Fruit fly (Drosophila melanogaster): ENCODE measurements around the gene CG7083.

dm6 chr3L:8303912-8304311 is 36.7 kb upstream of the CG7083 start, which contains the start of the genes CG7194 and Sbp2:
- TF ChIP-seq kay (GFP tag; ENCODE audit: borderline replicate concordance) (no peak), cnc (optimal IDR thresholded peaks at IDR 0.05) (no peak), CG11617 (GFP tag; optimal IDR thresholded peaks at IDR 0.05) (peak; percentile 9), cic (GFP tag; optimal IDR thresholded peaks at IDR 0.05) (no peak), CG12768 (GFP tag; optimal IDR thresholded peaks at IDR 0.05) (peak; percentile 18), CG14711 (tag; optimal IDR thresholded peaks at IDR 0.05) (no peak), Clk (GFP tag; optimal IDR thresholded peaks at IDR 0.05) (no peak), Mnt (GFP tag; optimal IDR thresholded peaks at IDR 0.05) (no peak), CG7101 (tag; optimal IDR thresholded peaks at IDR 0.05) (no peak), tj (GFP tag; optimal IDR thresholded peaks at IDR 0.05) (no peak), toe (GFP tag; optimal IDR thresholded peaks at IDR 0.05) (no peak), CG33017 (tag; optimal IDR thresholded peaks at IDR 0.05) (peak; percentile 25), Hr96 (GFP tag; optimal IDR thresholded peaks at IDR 0.05) (no peak)

All from whole organism, adult.